3 worm cellular contexts compared by ENCODE assay signal in genomic region chrIV:8432709-8433108, ce11.
TF ChIP-seq lines count a peak whose summit lies in the region.

TSS of gene T26A8.4 (minus strand) at chrIV:8432893.
TSS of gene pdtf-1 (plus strand) at chrIV:8433038.

TF ChIP-seq in whole organism, L1 larva, 84 proteins besides CTCF, POLR2A, EP300 and RAD21 (continued from another document and continues in another):
- TF ChIP-seq sup-37 (GFP tag; optimal IDR thresholded peaks at IDR 0.05; lab: Kevin White, UChicago): no peak
- peak; percentile 90 for TF ChIP-seq unc-86 (tag; optimal IDR thresholded peaks at IDR 0.05; lab: Kevin White, UChicago)
- TF ChIP-seq alr-1 (tag; optimal IDR thresholded peaks at IDR 0.05; lab: Kevin White, UChicago; ENCODE audit: borderline replicate concordance): no peak
- peak; percentile 57 for TF ChIP-seq aha-1 (tag; optimal IDR thresholded peaks at IDR 0.05; lab: Kevin White, UChicago)
- TF ChIP-seq mef-2 (tag; optimal IDR thresholded peaks at IDR 0.05; lab: Kevin White, UChicago): peak; percentile 94
- peak; percentile 97 for TF ChIP-seq nhr-71 (tag; optimal IDR thresholded peaks at IDR 0.05; lab: Kevin White, UChicago)
- no peak for TF ChIP-seq sptf-1 (tag; optimal IDR thresholded peaks at IDR 0.05; lab: Kevin White, UChicago)
- TF ChIP-seq lin-13 (GFP tag; optimal IDR thresholded peaks at IDR 0.05; lab: Kevin White, UChicago): peak; percentile 97
- peak; percentile 86 for TF ChIP-seq fkh-10 (GFP tag; optimal IDR thresholded peaks at IDR 0.05; lab: Kevin White, UChicago)
- no peak for TF ChIP-seq ces-1 (GFP tag; optimal IDR thresholded peaks at IDR 0.05; lab: Kevin White, UChicago)
- TF ChIP-seq tlp-1 (tag; optimal IDR thresholded peaks at IDR 0.05; lab: Kevin White, UChicago): no peak
- TF ChIP-seq aly-2 (tag; optimal IDR thresholded peaks at IDR 0.05; lab: Kevin White, UChicago): peak; percentile 50
- peak; percentile 82 for TF ChIP-seq dsc-1 (tag; optimal IDR thresholded peaks at IDR 0.05; lab: Kevin White, UChicago)
- peak; percentile 95 for TF ChIP-seq mep-1 (tag; optimal IDR thresholded peaks at IDR 0.05; lab: Kevin White, UChicago)
- TF ChIP-seq lsy-2 (tag; optimal IDR thresholded peaks at IDR 0.05; lab: Kevin White, UChicago): peak; percentile 99 to 100
- peak; percentile 94 for TF ChIP-seq nhr-20 (tag; optimal IDR thresholded peaks at IDR 0.05; lab: Kevin White, UChicago)
- TF ChIP-seq ztf-4 (tag; optimal IDR thresholded peaks at IDR 0.05; lab: Kevin White, UChicago): peak; percentile 92
- no peak for TF ChIP-seq nhr-76 (tag; optimal IDR thresholded peaks at IDR 0.05; lab: Kevin White, UChicago)
- peak; percentile 90 for TF ChIP-seq lin-15B (tag; optimal IDR thresholded peaks at IDR 0.05; lab: Kevin White, UChicago)
- TF ChIP-seq lir-3 (tag; optimal IDR thresholded peaks at IDR 0.05; lab: Kevin White, UChicago; ENCODE audit: poor library complexity): peak; percentile 67
- no peak for TF ChIP-seq nhr-28 (tag; optimal IDR thresholded peaks at IDR 0.05; lab: Kevin White, UChicago)
- peak; percentile 94 for TF ChIP-seq rnt-1 (tag; optimal IDR thresholded peaks at IDR 0.05; lab: Kevin White, UChicago)
- TF ChIP-seq hlh-4 (tag; optimal IDR thresholded peaks at IDR 0.05; lab: Kevin White, UChicago): no peak
- no peak for TF ChIP-seq unc-30 (tag; optimal IDR thresholded peaks at IDR 0.05; lab: Kevin White, UChicago)
- TF ChIP-seq nhr-90 (tag; optimal IDR thresholded peaks at IDR 0.05; lab: Kevin White, UChicago; ENCODE audit: poor library complexity): peak; percentile 92
- TF ChIP-seq lin-39 (tag; optimal IDR thresholded peaks at IDR 0.05; lab: Kevin White, UChicago): peak; percentile 72
- TF ChIP-seq elt-2 (tag; optimal IDR thresholded peaks at IDR 0.05; lab: Kevin White, UChicago): peak; percentile 49
- TF ChIP-seq ceh-88 (GFP tag; IDR thresholded peaks at IDR 0.05; lab: Robert Waterston, UW): peak; percentile 82
- no peak for TF ChIP-seq nhr-84 (tag; optimal IDR thresholded peaks at IDR 0.05; lab: Kevin White, UChicago)
- TF ChIP-seq pqm-1 (tag; optimal IDR thresholded peaks at IDR 0.05; lab: Kevin White, UChicago): no peak
- peak; percentile 97 for TF ChIP-seq skn-1 (tag; optimal IDR thresholded peaks at IDR 0.05; lab: Kevin White, UChicago)
- TF ChIP-seq efl-1 (optimal IDR thresholded peaks at IDR 0.05; lab: Kevin White, UChicago): peak; percentile 90 to 96
- TF ChIP-seq efl-1 (GFP tag; optimal IDR thresholded peaks at IDR 0.05 in 1 of 2; lab: Kevin White, UChicago): peak; percentile 76 to 98
- TF ChIP-seq tbx-2 (tag; optimal IDR thresholded peaks at IDR 0.05; lab: Kevin White, UChicago): peak; percentile 93
- TF ChIP-seq unc-98 (GFP tag; IDR thresholded peaks at IDR 0.05; lab: Robert Waterston, UW): no peak
- TF ChIP-seq C04F5.9 (tag; optimal IDR thresholded peaks at IDR 0.05; lab: Kevin White, UChicago): peak; percentile 42
- no peak for TF ChIP-seq efl-3 (GFP tag; optimal IDR thresholded peaks at IDR 0.05; lab: Kevin White, UChicago)
- peak; percentile 19 for TF ChIP-seq unc-62 (GFP tag; optimal IDR thresholded peaks at IDR 0.05; lab: Kevin White, UChicago)
- peak; percentile 96 for TF ChIP-seq fos-1 (tag; optimal IDR thresholded peaks at IDR 0.05; lab: Kevin White, UChicago)
- peak; percentile 95 for TF ChIP-seq nhr-85 (tag; lab: Kevin White, UChicago)
- TF ChIP-seq mdl-1 (tag; optimal IDR thresholded peaks at IDR 0.05; lab: Kevin White, UChicago): peak; percentile 7 to 97
- TF ChIP-seq fkh-4 (tag; optimal IDR thresholded peaks at IDR 0.05; lab: Kevin White, UChicago; ENCODE audit: borderline replicate concordance): peak; percentile 16
- TF ChIP-seq lin-14 (GFP tag; optimal IDR thresholded peaks at IDR 0.05; lab: Kevin White, UChicago): peak; percentile 95
- TF ChIP-seq snu-23 (GFP tag; optimal IDR thresholded peaks at IDR 0.05; lab: Kevin White, UChicago): peak; percentile 96

TF ChIP-seq in whole organism, L3 larva, 47 proteins besides CTCF, POLR2A, EP300 and RAD21 (continued from another document):
- TF ChIP-seq unc-62 (GFP tag; optimal IDR thresholded peaks at IDR 0.05; lab: Kevin White, UChicago) (peak; percentile 20), egl-5 (tag; optimal IDR thresholded peaks at IDR 0.05; lab: Kevin White, UChicago) (peak; percentile 94), lin-39 (tag; optimal IDR thresholded peaks at IDR 0.05; lab: Kevin White, UChicago) (peak; percentile 98), ztf-11 (tag; optimal IDR thresholded peaks at IDR 0.05; lab: Kevin White, UChicago) (no peak), sea-2 (GFP tag; optimal IDR thresholded peaks at IDR 0.05; lab: Kevin White, UChicago) (peak; percentile 2), nhr-12 (tag; optimal IDR thresholded peaks at IDR 0.05; lab: Kevin White, UChicago) (no peak), snpc-4 (tag; optimal IDR thresholded peaks at IDR 0.05; lab: Kevin White, UChicago) (peak; percentile 94), fkh-2 (tag; optimal IDR thresholded peaks at IDR 0.05; lab: Kevin White, UChicago) (no peak), elt-3 (tag; optimal IDR thresholded peaks at IDR 0.05; lab: Kevin White, UChicago) (peak; percentile 1 to 86 (median 40)), skn-1 (tag; optimal IDR thresholded peaks at IDR 0.05; lab: Kevin White, UChicago) (peak; percentile 94), pha-4 (tag; optimal IDR thresholded peaks at IDR 0.05; lab: Kevin White, UChicago) (peak; percentile 99), eor-1 (tag; optimal IDR thresholded peaks at IDR 0.05; lab: Kevin White, UChicago) (no peak), nhr-237 (tag; optimal IDR thresholded peaks at IDR 0.05; lab: Kevin White, UChicago) (no peak), nhr-43 (tag; optimal IDR thresholded peaks at IDR 0.05; lab: Kevin White, UChicago; ENCODE audit: poor library complexity, severe bottlenecking) (peak; percentile 93), nhr-23 (tag; optimal IDR thresholded peaks at IDR 0.05; lab: Kevin White, UChicago) (peak; percentile 99), elt-2 (tag; optimal IDR thresholded peaks at IDR 0.05; lab: Kevin White, UChicago) (peak; percentile 77), nhr-25 (tag; optimal IDR thresholded peaks at IDR 0.05; lab: Kevin White, UChicago) (peak; percentile 99), lsy-12 (tag; optimal IDR thresholded peaks at IDR 0.05; lab: Kevin White, UChicago) (peak; percentile 92), R02D3.7 (tag; optimal IDR thresholded peaks at IDR 0.05; lab: Kevin White, UChicago) (peak; percentile 89), ztf-4 (tag; optimal IDR thresholded peaks at IDR 0.05; lab: Kevin White, UChicago) (peak; percentile 77), lin-15B (tag; optimal IDR thresholded peaks at IDR 0.05; lab: Kevin White, UChicago) (peak; percentile 94), pqm-1 (tag; optimal IDR thresholded peaks at IDR 0.05; lab: Kevin White, UChicago) (peak; percentile 87), ceh-16 (tag; optimal IDR thresholded peaks at IDR 0.05; lab: Kevin White, UChicago) (no peak), fkh-10 (GFP tag; optimal IDR thresholded peaks at IDR 0.05; lab: Kevin White, UChicago) (peak; percentile 57), mml-1 (tag; optimal IDR thresholded peaks at IDR 0.05; lab: Kevin White, UChicago) (no peak), ZK546.5 (tag; optimal IDR thresholded peaks at IDR 0.05; lab: Kevin White, UChicago) (no peak), nhr-77 (tag; optimal IDR thresholded peaks at IDR 0.05; lab: Kevin White, UChicago) (peak; percentile 60), nhr-11 (tag; optimal IDR thresholded peaks at IDR 0.05; lab: Kevin White, UChicago) (peak; percentile 85)
TF ChIP-seq in whole organism, L3 larva: peak in this region for 34.

TF ChIP-seq in whole organism, young adult, 124 proteins besides CTCF, POLR2A, EP300 and RAD21 (continued from another document and continues in another):
- TF ChIP-seq lsy-27 (tag; optimal IDR thresholded peaks at IDR 0.05; lab: Kevin White, UChicago; ENCODE audit: borderline replicate concordance, insufficient read depth) (no peak), egl-44 (GFP tag; IDR thresholded peaks at IDR 0.05; lab: Robert Waterston, UW) (peak; percentile 80), ztf-3 (GFP tag; optimal IDR thresholded peaks at IDR 0.05; lab: Kevin White, UChicago) (no peak), T26A5.8 (tag; optimal IDR thresholded peaks at IDR 0.05; lab: Kevin White, UChicago) (no peak), sea-2 (GFP tag; IDR thresholded peaks at IDR 0.05; lab: Robert Waterston, UW) (0 out of 2 replicates have a peak, but pooled peaks have one; percentile 26), zim-3 (tag; optimal IDR thresholded peaks at IDR 0.05; lab: Kevin White, UChicago) (peak; percentile 9), chd-7 (tag; optimal IDR thresholded peaks at IDR 0.05; lab: Kevin White, UChicago) (peak; percentile 41), Y53F4B.3 (GFP tag; IDR thresholded peaks at IDR 0.05; lab: Robert Waterston, UW) (no peak), fkh-3 (tag; optimal IDR thresholded peaks at IDR 0.05; lab: Kevin White, UChicago) (no peak), zfh-2 (GFP tag; conservative IDR thresholded peaks at IDR 0.05; lab: Robert Waterston, UW) (no peak), attf-6 (GFP tag; IDR thresholded peaks at IDR 0.05; lab: Robert Waterston, UW) (no peak; the same call in 1 of the 2 replicates), lin-26 (GFP tag; IDR thresholded peaks at IDR 0.05; lab: Robert Waterston, UW) (0 out of 2 replicates have a peak, but pooled peaks have one; percentile 34), hsf-1 (GFP tag; IDR thresholded peaks at IDR 0.05; lab: Robert Waterston, UW) (peak; percentile 70), hrde-1 (tag; optimal IDR thresholded peaks at IDR 0.05; lab: Kevin White, UChicago; ENCODE audit: borderline replicate concordance) (no peak), ZK185.1 (tag; optimal IDR thresholded peaks at IDR 0.05; lab: Kevin White, UChicago; ENCODE audit: poor library complexity, severe bottlenecking) (peak; percentile 89), nfyb-1 (GFP tag; IDR thresholded peaks at IDR 0.05; lab: Robert Waterston, UW) (peak; percentile 96), tbx-9 (tag; optimal IDR thresholded peaks at IDR 0.05; lab: Kevin White, UChicago; ENCODE audit: borderline replicate concordance) (no peak), snpc-1.1 (tag; optimal IDR thresholded peaks at IDR 0.05; lab: Kevin White, UChicago; ENCODE audit: insufficient read depth) (peak; percentile 80), nfya-1 (tag; optimal IDR thresholded peaks at IDR 0.05; lab: Kevin White, UChicago; ENCODE audit: borderline replicate concordance, insufficient read depth) (no peak), ccch-3 (GFP tag; optimal IDR thresholded peaks at IDR 0.05; lab: Kevin White, UChicago) (no peak), Y79H2A.3 (GFP tag; conservative IDR thresholded peaks at IDR 0.05; lab: Robert Waterston, UW) (peak; percentile 72), F49E8.2 (tag; optimal IDR thresholded peaks at IDR 0.05; lab: Kevin White, UChicago; ENCODE audit: insufficient read depth) (peak; percentile 91), madf-3 (GFP tag; IDR thresholded peaks at IDR 0.05; lab: Robert Waterston, UW) (peak; percentile 99), nhr-80 (tag; optimal IDR thresholded peaks at IDR 0.05; lab: Kevin White, UChicago) (peak; percentile 12), nhr-179 (tag; optimal IDR thresholded peaks at IDR 0.05; lab: Kevin White, UChicago) (no peak), repo-1 (tag; optimal IDR thresholded peaks at IDR 0.05; lab: Kevin White, UChicago) (peak; percentile 60), efl-1 (GFP tag; optimal IDR thresholded peaks at IDR 0.05; lab: Kevin White, UChicago) (peak; percentile 60), ama-1 (optimal IDR thresholded peaks at IDR 0.05; lab: Kevin White, UChicago) (peak; percentile 68), ama-1 (GFP tag; optimal IDR thresholded peaks at IDR 0.05; lab: Kevin White, UChicago) (no peak), cebp-2 (GFP tag; IDR thresholded peaks at IDR 0.05; lab: Robert Waterston, UW) (no peak), madf-8 (GFP tag; conservative IDR thresholded peaks at IDR 0.05; lab: Robert Waterston, UW) (peak; percentile 54), F33H1.4 (GFP tag; IDR thresholded peaks at IDR 0.05; lab: Robert Waterston, UW) (peak; percentile 97), somi-1 (GFP tag; optimal IDR thresholded peaks at IDR 0.05; lab: Kevin White, UChicago) (peak; percentile 58), ztf-22 (GFP tag; optimal IDR thresholded peaks at IDR 0.05; lab: Kevin White, UChicago) (peak; percentile 23), Y67H2A.10 (GFP tag; conservative IDR thresholded peaks at IDR 0.05; lab: Robert Waterston, UW) (peak; percentile 88; the same call in 1 of the 2 replicates), mel-28 (tag; optimal IDR thresholded peaks at IDR 0.05; lab: Kevin White, UChicago; ENCODE audit: borderline replicate concordance) (no peak), mcd-1 (GFP tag; IDR thresholded peaks at IDR 0.05; lab: Robert Waterston, UW) (peak; percentile 83), hlh-26 (GFP tag; conservative IDR thresholded peaks at IDR 0.05; lab: Robert Waterston, UW) (no peak), ztf-18 (tag; optimal IDR thresholded peaks at IDR 0.05; lab: Kevin White, UChicago) (peak; percentile 17), die-1 (tag; optimal IDR thresholded peaks at IDR 0.05; lab: Kevin White, UChicago) (no peak), F55B11.4 (tag; optimal IDR thresholded peaks at IDR 0.05; lab: Kevin White, UChicago; ENCODE audit: borderline replicate concordance, insufficient read depth) (no peak), F52B5.7 (tag; optimal IDR thresholded peaks at IDR 0.05; lab: Kevin White, UChicago) (peak; percentile 6), ztf-6 (GFP tag; IDR thresholded peaks at IDR 0.05; lab: Robert Waterston, UW) (0 out of 2 replicates have a peak, but pooled peaks have one; percentile 28), aptf-2 (GFP tag; conservative IDR thresholded peaks at IDR 0.05; lab: Robert Waterston, UW) (no peak), Y53G8AR.9 (GFP tag; conservative IDR thresholded peaks at IDR 0.05; lab: Robert Waterston, UW) (peak; percentile 60; the same call in 1 of the 2 replicates), rec-8 (tag; optimal IDR thresholded peaks at IDR 0.05; lab: Kevin White, UChicago) (no peak), sdz-38 (tag; optimal IDR thresholded peaks at IDR 0.05; lab: Kevin White, UChicago) (no peak), nhr-90 (tag; optimal IDR thresholded peaks at IDR 0.05; lab: Kevin White, UChicago) (no peak), ztf-26 (tag; optimal IDR thresholded peaks at IDR 0.05; lab: Kevin White, UChicago) (peak; percentile 20), B0336.3 (GFP tag; IDR thresholded peaks at IDR 0.05; lab: Robert Waterston, UW) (peak; percentile 65; the same call in 1 of the 2 replicates), athp-1 (tag; optimal IDR thresholded peaks at IDR 0.05; lab: Kevin White, UChicago) (no peak), snpc-1.3 (tag; optimal IDR thresholded peaks at IDR 0.05; lab: Kevin White, UChicago; ENCODE audit: insufficient read depth) (peak; percentile 83), snpc-4 (GFP tag; optimal IDR thresholded peaks at IDR 0.05; lab: Kevin White, UChicago) (peak; percentile 60), snpc-4 (tag; optimal IDR thresholded peaks at IDR 0.05; lab: Kevin White, UChicago) (peak; percentile 81 to 93 (median 88)), tbp1 (GFP tag; optimal IDR thresholded peaks at IDR 0.05; lab: Kevin White, UChicago) (peak; percentile 74), pbrm-1 (GFP tag; IDR thresholded peaks at IDR 0.05; lab: Robert Waterston, UW) (peak; percentile 95), lag-1 (GFP tag; IDR thresholded peaks at IDR 0.05; lab: Robert Waterston, UW) (no peak), F39B2.1 (GFP tag; IDR thresholded peaks at IDR 0.05; lab: Robert Waterston, UW) (no peak), unc-62 (GFP tag; optimal IDR thresholded peaks at IDR 0.05; lab: Kevin White, UChicago) (peak; percentile 73), Y95B8A.8 (GFP tag; IDR thresholded peaks at IDR 0.05; lab: Robert Waterston, UW) (peak; percentile 68; the same call in 1 of the 2 replicates), rpc-1 (optimal IDR thresholded peaks at IDR 0.05; lab: Kevin White, UChicago) (peak; percentile 15), rpc-1 (tag; optimal IDR thresholded peaks at IDR 0.05; lab: Kevin White, UChicago) (no peak), ceh-40 (GFP tag; IDR thresholded peaks at IDR 0.05; lab: Robert Waterston, UW) (no peak), sptf-2 (GFP tag; optimal IDR thresholded peaks at IDR 0.05; lab: Kevin White, UChicago) (no peak), lin-54 (GFP tag; optimal IDR thresholded peaks at IDR 0.05; lab: Kevin White, UChicago) (peak; percentile 83), attf-5 (GFP tag; optimal IDR thresholded peaks at IDR 0.05; lab: Kevin White, UChicago) (peak; percentile 72)
